Fruit fly (Drosophila melanogaster): Measurements from ENCODE around the gene Idgf1.

DNA sequence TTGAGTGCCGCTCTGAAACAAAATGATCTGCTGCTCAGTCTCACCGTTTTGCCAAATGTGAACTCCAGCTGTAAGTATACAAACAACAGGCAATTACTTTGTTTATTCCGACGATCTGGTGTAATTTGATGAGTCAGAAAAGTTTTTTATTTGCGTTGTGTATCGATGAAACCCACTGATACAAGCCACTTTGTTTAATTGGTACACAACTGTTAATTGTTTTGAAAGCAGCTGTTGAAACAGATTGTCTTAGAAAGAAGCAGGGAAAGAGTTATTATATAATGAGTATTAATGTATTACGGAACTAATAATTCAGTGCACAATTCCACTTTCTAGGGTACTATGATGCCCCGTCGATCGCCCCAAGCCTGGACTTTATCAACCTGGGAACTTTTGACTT is 6.8 kb downstream of the Idgf1 start:
- TF ChIP-seq pfk (GFP tag; optimal IDR thresholded peaks at IDR 0.05): no peak
- TF ChIP-seq dimm (GFP tag; IDR thresholded peaks at IDR 0.05): no peak
- TF ChIP-seq CG8924 (tag; optimal IDR thresholded peaks at IDR 0.05): no peak
- no peak for TF ChIP-seq Bgb (GFP tag; IDR thresholded peaks at IDR 0.05; ENCODE audit: partially characterized antibody)
- TF ChIP-seq wek (GFP tag; optimal IDR thresholded peaks at IDR 0.05): no peak
- TF ChIP-seq CG15696 (tag; optimal IDR thresholded peaks at IDR 0.05): no peak
- TF ChIP-seq Meics (GFP tag; optimal IDR thresholded peaks at IDR 0.05): no peak
- no peak for TF ChIP-seq dm (GFP tag; optimal IDR thresholded peaks at IDR 0.05)
- TF ChIP-seq gcm (GFP tag; optimal IDR thresholded peaks at IDR 0.05): no peak
- TF ChIP-seq unc-4 (GFP tag; IDR thresholded peaks at IDR 0.05; ENCODE audit: partially characterized antibody): no peak
- TF ChIP-seq Scr (GFP tag; IDR thresholded peaks at IDR 0.05; ENCODE audit: partially characterized antibody): no peak
